Fruit fly (Drosophila melanogaster) whole organism, pupa: Measurements from ENCODE around the gene CG1677.

ENCODE experiments used
- CG10348 ChIP-seq: fragments of 200-800 bp; sonication (Bioruptor generic); IDR thresholded peaks from 2 replicates; pipeline ENCODE4 v1.3.6; 2022; ENCODE audit warnings: missing biosample characterization, missing genetic modification characterization
- CG12605 ChIP-seq: fragments of 200-800 bp; sonication (Bioruptor generic); IDR thresholded peaks from 2 replicates; pipeline ENCODE4 v1.3.6; 2022; ENCODE audit warnings: missing biosample characterization, missing genetic modification characterization
- CG13204 ChIP-seq: fragments of 200-800 bp; sonication (Bioruptor generic); optimal IDR thresholded peaks from 2 replicates; lab custom pipeline; 2018; ENCODE audit warnings: missing biosample characterization, mild to moderate bottlenecking, missing genetic modification characterization, moderate library complexity
- CG14655 ChIP-seq: fragments of 200-800 bp; sonication (Bioruptor generic); optimal IDR thresholded peaks from 3 replicates; lab custom pipeline; 2017; ENCODE audit warnings: mild to moderate bottlenecking, missing biosample characterization, missing genetic modification reagents, missing genetic modification characterization
- CG15710 ChIP-seq: fragments of 200-800 bp; sonication (Bioruptor generic); optimal IDR thresholded peaks from 2 replicates; lab custom pipeline; 2018; ENCODE audit warnings: missing biosample characterization, mild to moderate bottlenecking, missing genetic modification characterization, moderate library complexity
- CG17806 ChIP-seq: fragments of 200-800 bp; sonication (Bioruptor generic); optimal IDR thresholded peaks from 2 replicates; lab custom pipeline; 2018; ENCODE audit warnings: missing biosample characterization, mild to moderate bottlenecking, missing genetic modification characterization, moderate library complexity
- CG32121 ChIP-seq: fragments of 200-800 bp; sonication (Bioruptor generic); IDR thresholded peaks from 2 replicates; pipeline ENCODE4 v1.3.6; 2022; ENCODE audit warnings: missing biosample characterization, missing genetic modification characterization
- CG34367 ChIP-seq: fragments of 200-800 bp; sonication (Bioruptor generic); optimal IDR thresholded peaks from 2 replicates; lab custom pipeline; 2018; ENCODE audit warnings: missing biosample characterization, mild to moderate bottlenecking, missing genetic modification characterization
- CG4496 ChIP-seq: fragments of 200-800 bp; sonication (Bioruptor generic); IDR thresholded peaks from 3 replicates; pipeline ENCODE4 v1.3.6; 2022; ENCODE audit warnings: missing biosample characterization, missing genetic modification characterization
- CG8159 ChIP-seq: fragments of 200-800 bp; sonication (Bioruptor generic); optimal IDR thresholded peaks from 3 replicates; lab custom pipeline; 2018; ENCODE audit warnings: missing biosample characterization, mild to moderate bottlenecking, missing genetic modification characterization, moderate library complexity
- CG8301 ChIP-seq: fragments of 200-800 bp; sonication (Bioruptor generic); optimal IDR thresholded peaks from 2 replicates; lab custom pipeline; 2018; ENCODE audit warnings: missing biosample characterization, mild to moderate bottlenecking, missing genetic modification characterization
- CG9948 ChIP-seq: fragments of 200-800 bp; sonication (Bioruptor generic); optimal IDR thresholded peaks from 2 replicates; lab custom pipeline; 2018; ENCODE audit warnings: missing biosample characterization, mild to moderate bottlenecking, missing genetic modification characterization, moderate library complexity
- D1 ChIP-seq: fragments of 200-800 bp; sonication (Bioruptor generic); optimal IDR thresholded peaks from 2 replicates; lab custom pipeline; 2018; ENCODE audit warnings: missing biosample characterization, mild to moderate bottlenecking, missing genetic modification characterization, moderate library complexity
- EcR ChIP-seq: fragments of 200-800 bp; sonication (Bioruptor generic); optimal IDR thresholded peaks from 3 replicates; lab custom pipeline; 2019; ENCODE audit warnings: missing biosample characterization, missing genetic modification characterization, mild to moderate bottlenecking, moderate library complexity, missing genetic modification reagents
- Ets98B ChIP-seq: fragments of 200-800 bp; sonication (Bioruptor generic); IDR thresholded peaks from 2 replicates; pipeline ENCODE4 v1.3.6; 2022; ENCODE audit warnings: missing biosample characterization, missing genetic modification characterization
- Pif1A ChIP-seq: fragments of 200-800 bp; sonication (Bioruptor generic); optimal IDR thresholded peaks from 3 replicates; lab custom pipeline; 2016; ENCODE audit warnings: missing biosample characterization, missing genetic modification characterization
- Pif1B ChIP-seq: fragments of 200-800 bp; sonication (Bioruptor generic); optimal IDR thresholded peaks from 3 replicates; lab custom pipeline; 2016; ENCODE audit warnings: missing biosample characterization, missing genetic modification characterization
- Snoo ChIP-seq: fragments of 200-800 bp; sonication (Bioruptor generic); optimal IDR thresholded peaks from 3 replicates; lab custom pipeline; 2017; ENCODE audit warnings: missing biosample characterization, mild to moderate bottlenecking, missing genetic modification characterization, inconsistent platforms
- fd96Ca ChIP-seq: fragments of 200-800 bp; sonication (Bioruptor generic); IDR thresholded peaks from 3 replicates; pipeline ENCODE4 v1.3.6; 2022; ENCODE audit warnings: missing biosample characterization, missing genetic modification characterization
- gl ChIP-seq: fragments of 200-800 bp; sonication (Bioruptor generic); optimal IDR thresholded peaks from 2 replicates; lab custom pipeline; 2018; ENCODE audit warnings: missing biosample characterization, mild to moderate bottlenecking, missing genetic modification characterization
- rn ChIP-seq: fragments of 200-800 bp; sonication (Bioruptor generic); IDR thresholded peaks from 2 replicates; pipeline ENCODE4 v1.3.6; 2022; ENCODE audit warnings: missing biosample characterization, missing genetic modification characterization

The CG1677 gene

dm6 chrX:7315925-7316650, 89.5 kb downstream of the CG1677 start:
- no peak for TF ChIP-seq CG8301 (tag; lab: Kevin White, UChicago)
- TF ChIP-seq Snoo (tag; lab: Kevin White, UChicago) = no peak
- TF ChIP-seq CG13204 = no peak
- TF ChIP-seq CG17806 (tag; lab: Kevin White, UChicago) = no peak
- TF ChIP-seq CG15710 (tag; lab: Kevin White, UChicago) = no peak
- TF ChIP-seq CG34367 (tag; lab: Kevin White, UChicago) = no peak
- no peak for TF ChIP-seq EcR (GFP tag; lab: Kevin White, UChicago)
- TF ChIP-seq CG32121 (GFP tag; lab: Robert Waterston, UW) = no peak
- TF ChIP-seq Ets98B (GFP tag; lab: Robert Waterston, UW) = no peak
- TF ChIP-seq, all 21 proteins: peak for 0

dm6 chrX:7312406-7312805, 93.2 kb downstream of the CG1677 start:
- peak; percentile 21 for TF ChIP-seq CG17806 (tag; lab: Kevin White, UChicago)
- no peak for TF ChIP-seq Pif1A (GFP tag; lab: Kevin White, UChicago)
- peak; percentile 45 for TF ChIP-seq CG8301 (tag; lab: Kevin White, UChicago)
- no peak for TF ChIP-seq Snoo (tag; lab: Kevin White, UChicago)
- TF ChIP-seq CG4496 (GFP tag; lab: Robert Waterston, UW) = peak; percentile 61; the same call in 2 of the 3 replicates
- no peak for TF ChIP-seq EcR (GFP tag; lab: Kevin White, UChicago)
- no peak for TF ChIP-seq gl (tag; lab: Kevin White, UChicago)
- peak; percentile 75 for TF ChIP-seq fd96Ca (GFP tag; lab: Robert Waterston, UW)
- no peak for TF ChIP-seq Pif1B (GFP tag; lab: Kevin White, UChicago)
- TF ChIP-seq Ets98B (GFP tag; lab: Robert Waterston, UW) = peak; percentile 57
- TF ChIP-seq CG13204 = no peak
- no peak for TF ChIP-seq CG34367 (tag; lab: Kevin White, UChicago)
- TF ChIP-seq CG14655 (GFP tag; lab: Kevin White, UChicago) = peak; percentile 43
- TF ChIP-seq CG12605 (GFP tag; lab: Robert Waterston, UW) = no peak; the same call in 1 of the 2 replicates
- TF ChIP-seq D1 (tag; lab: Kevin White, UChicago) = no peak
- peak; percentile 67 for TF ChIP-seq CG32121 (GFP tag; lab: Robert Waterston, UW)
- TF ChIP-seq CG15710 (tag; lab: Kevin White, UChicago) = no peak
- no peak for TF ChIP-seq CG10348
- TF ChIP-seq CG8159 (tag; lab: Kevin White, UChicago) = no peak
- no peak for TF ChIP-seq rn (GFP tag; lab: Robert Waterston, UW)
- TF ChIP-seq CG9948 = peak; percentile 8
- TF ChIP-seq, all 21 proteins: peak for 8

dm6 chrX:7308794-7309193, 96.8 kb downstream of the CG1677 start:
- TF ChIP-seq CG15710 (tag; lab: Kevin White, UChicago) = no peak
- no peak for TF ChIP-seq D1 (tag; lab: Kevin White, UChicago)
- TF ChIP-seq CG14655 (GFP tag; lab: Kevin White, UChicago) = no peak
- no peak for TF ChIP-seq fd96Ca (GFP tag; lab: Robert Waterston, UW)
- TF ChIP-seq rn (GFP tag; lab: Robert Waterston, UW) = no peak
- TF ChIP-seq CG34367 (tag; lab: Kevin White, UChicago) = no peak
- TF ChIP-seq EcR (GFP tag; lab: Kevin White, UChicago) = no peak
- TF ChIP-seq CG10348 = no peak
- TF ChIP-seq Ets98B (GFP tag; lab: Robert Waterston, UW) = no peak
- no peak for TF ChIP-seq CG4496 (GFP tag; lab: Robert Waterston, UW)

- peak; percentile 26 for TF ChIP-seq Pif1B (GFP tag; lab: Kevin White, UChicago)
- no peak for TF ChIP-seq D1 (tag; lab: Kevin White, UChicago)
- no peak for TF ChIP-seq CG8159 (tag; lab: Kevin White, UChicago)
- peak; percentile 80 for TF ChIP-seq fd96Ca (GFP tag; lab: Robert Waterston, UW)
- peak; percentile 68 for TF ChIP-seq CG4496 (GFP tag; lab: Robert Waterston, UW)
- TF ChIP-seq CG13204 = peak; percentile 70
- TF ChIP-seq rn (GFP tag; lab: Robert Waterston, UW) = no peak
- no peak for TF ChIP-seq CG17806 (tag; lab: Kevin White, UChicago)
- peak; percentile 75 for TF ChIP-seq EcR (GFP tag; lab: Kevin White, UChicago)
- TF ChIP-seq CG8301 (tag; lab: Kevin White, UChicago) = no peak
- TF ChIP-seq Pif1A (GFP tag; lab: Kevin White, UChicago) = no peak
- TF ChIP-seq CG32121 (GFP tag; lab: Robert Waterston, UW) = peak; percentile 59; the same call in 1 of the 2 replicates
- 0 out of 2 replicates have a peak, but pooled peaks have one; percentile 21 for TF ChIP-seq CG12605 (GFP tag; lab: Robert Waterston, UW)
- no peak for TF ChIP-seq CG34367 (tag; lab: Kevin White, UChicago)
- TF ChIP-seq Snoo (tag; lab: Kevin White, UChicago) = no peak
- no peak for TF ChIP-seq gl (tag; lab: Kevin White, UChicago)
- TF ChIP-seq Ets98B (GFP tag; lab: Robert Waterston, UW) = peak; percentile 70; the same call in 1 of the 2 replicates
- TF ChIP-seq CG10348 = no peak
- TF ChIP-seq CG15710 (tag; lab: Kevin White, UChicago) = no peak
- TF ChIP-seq CG14655 (GFP tag; lab: Kevin White, UChicago) = no peak
- no peak for TF ChIP-seq CG9948
Observed at dm6 chrX:7307478-7308200, 98.0 kb downstream of the CG1677 start, which contains the start of gene brk. TSS of gene brk (plus strand) at chrX:7307939.
